Fruit fly (Drosophila melanogaster) whole organism, wandering third instar larva: ENCODE results near the gene CD98hc.

Experiments used
- Abd-B ChIP-seq: fragments of >200 bp; optimal IDR thresholded peaks from 2 replicates; lab custom pipeline; 2017; ENCODE audit warnings: missing biosample characterization, missing genetic modification characterization
- CG32264 ChIP-seq: fragments of 200-800 bp; sonication (Bioruptor generic); optimal IDR thresholded peaks from 2 replicates; lab custom pipeline; 2016; ENCODE audit warnings: missing biosample characterization, missing genetic modification characterization
- Dfd ChIP-seq: fragments of >200 bp; optimal IDR thresholded peaks from 2 replicates; lab custom pipeline; 2017; ENCODE audit warnings: missing biosample characterization, missing genetic modification characterization
- Dif ChIP-seq: fragments of 200-275, 200-300 bp; sonication (Bioruptor generic); optimal IDR thresholded peaks from 2 replicates; lab custom pipeline; 2018; ENCODE audit warnings: missing biosample characterization, missing genetic modification characterization; ENCODE audit not compliant: partially characterized antibody
- HLH106 ChIP-seq: fragments of 200-800 bp; optimal IDR thresholded peaks from 3 replicates; lab custom pipeline; 2019; ENCODE audit warnings: missing biosample characterization, mild to moderate bottlenecking, missing genetic modification characterization, moderate library complexity
- Hnf4 ChIP-seq: fragments of 200-800 bp; sonication (Bioruptor generic); optimal IDR thresholded peaks from 2 replicates; lab custom pipeline; 2016; ENCODE audit warnings: missing biosample characterization, mild to moderate bottlenecking, missing genetic modification characterization
- Hr83 ChIP-seq: fragments of 200-300 bp; sonication (Bioruptor generic); optimal IDR thresholded peaks from 2 replicates; lab custom pipeline; 2016; ENCODE audit warnings: missing biosample characterization, mild to moderate bottlenecking, missing genetic modification characterization, moderate library complexity; ENCODE audit not compliant: poor library complexity, severe bottlenecking
- Jra ChIP-seq: sonication (Bioruptor generic); optimal IDR thresholded peaks from 2 replicates; lab custom pipeline; 2016; ENCODE audit warnings: missing biosample characterization, missing genetic modification characterization
- Mio ChIP-seq: sonication (Bioruptor generic); optimal IDR thresholded peaks from 2 replicates; lab custom pipeline; 2016; ENCODE audit warnings: missing biosample characterization, missing genetic modification characterization
- Myc ChIP-seq: fragments of >200 bp; optimal IDR thresholded peaks from 2 replicates; lab custom pipeline; 2017
- OdsH ChIP-seq: fragments of 200-800 bp; sonication (Bioruptor generic); optimal IDR thresholded peaks from 2 replicates; lab custom pipeline; 2016; ENCODE audit warnings: missing biosample characterization, mild to moderate bottlenecking, missing genetic modification characterization
- Rel ChIP-seq, 2 experiments: fragments of 200-800 bp; sonication (Bioruptor generic) in 1 of 2; optimal IDR thresholded peaks; 2 replicates in 1 of 2; 3 replicates in 1 of 2; lab custom pipeline; 2016 to 2019; ENCODE audit warnings: mild to moderate bottlenecking in 2 of 2, missing biosample characterization in 2 of 2, missing genetic modification characterization in 2 of 2, moderate library complexity in 1 of 2
- Sp1 ChIP-seq: fragments of 200-800 bp; sonication (Bioruptor generic); optimal IDR thresholded peaks from 3 replicates; lab custom pipeline; 2019; ENCODE audit warnings: missing biosample characterization, mild to moderate bottlenecking, missing genetic modification characterization, moderate library complexity
- Vsx2 ChIP-seq: fragments of 200-300, 225-300 bp; sonication (Bioruptor generic); optimal IDR thresholded peaks from 2 replicates; lab custom pipeline; 2018; ENCODE audit warnings: missing biosample characterization, missing genetic modification characterization; ENCODE audit not compliant: partially characterized antibody
- brk ChIP-seq: fragments of 200-800 bp; sonication (Bioruptor generic); optimal IDR thresholded peaks from 2 replicates; lab custom pipeline; 2016; ENCODE audit warnings: missing biosample characterization, mild to moderate bottlenecking, missing genetic modification characterization
- dl ChIP-seq, 2 experiments: fragments of 175-275, 200-275 bp in 1 of 2; fragments of 200-275 bp in 1 of 2; sonication (Bioruptor generic); optimal IDR thresholded peaks; lab custom pipeline; 2018; ENCODE audit warnings: mild to moderate bottlenecking in 2 of 2, missing biosample characterization in 2 of 2, missing genetic modification characterization in 2 of 2, moderate library complexity in 2 of 2; ENCODE audit not compliant: partially characterized antibody in 2 of 2, insufficient read depth in 1 of 2
- dmrt93B ChIP-seq: fragments of 200-800 bp; sonication (Bioruptor generic); optimal IDR thresholded peaks from 2 replicates; lab custom pipeline; 2018; ENCODE audit warnings: missing biosample characterization, mild to moderate bottlenecking, missing genetic modification characterization
- dsf ChIP-seq: sonication (Bioruptor generic); optimal IDR thresholded peaks from 2 replicates; lab custom pipeline; 2016; ENCODE audit warnings: missing biosample characterization, missing genetic modification characterization, borderline replicate concordance
- ey ChIP-seq: fragments of 200-800 bp; sonication (Bioruptor generic); optimal IDR thresholded peaks from 2 replicates; lab custom pipeline; 2016; ENCODE audit warnings: missing biosample characterization, missing genetic modification characterization
- foxo ChIP-seq, 2 experiments: fragments of 200-800 bp; sonication (Bioruptor generic); optimal IDR thresholded peaks; 2 replicates in 1 of 2; 3 replicates in 1 of 2; lab custom pipeline; 2016 to 2017; ENCODE audit warnings: missing biosample characterization in 2 of 2, missing genetic modification characterization in 2 of 2
- fru ChIP-seq: fragments of 200-800 bp; sonication (Bioruptor generic); optimal IDR thresholded peaks from 3 replicates; lab custom pipeline; 2016; ENCODE audit warnings: missing biosample characterization, mild to moderate bottlenecking, missing genetic modification characterization
- h ChIP-seq: fragments of 200-800 bp; sonication (Bioruptor generic); optimal IDR thresholded peaks from 3 replicates; lab custom pipeline; 2016; ENCODE audit warnings: missing biosample characterization, mild to moderate bottlenecking, missing genetic modification characterization
- jim ChIP-seq: fragments of 175-275, 200-325 bp; sonication (Bioruptor generic); optimal IDR thresholded peaks from 2 replicates; lab custom pipeline; 2016; ENCODE audit warnings: missing biosample characterization, mild to moderate bottlenecking, missing genetic modification characterization
- psq ChIP-seq: fragments of 200-800 bp; sonication (Bioruptor generic); optimal IDR thresholded peaks from 3 replicates; lab custom pipeline; 2017; ENCODE audit warnings: missing biosample characterization, mild to moderate bottlenecking, missing genetic modification characterization, moderate library complexity
- rgr ChIP-seq: fragments of 200-800 bp; sonication (Bioruptor generic); optimal IDR thresholded peaks from 3 replicates; lab custom pipeline; 2016; ENCODE audit warnings: missing biosample characterization, mild to moderate bottlenecking, missing genetic modification characterization
- sage ChIP-seq: fragments of 200-800 bp; sonication (Bioruptor generic); optimal IDR thresholded peaks from 2 replicates; lab custom pipeline; 2016; ENCODE audit warnings: missing biosample characterization, mild to moderate bottlenecking, missing genetic modification characterization
- sv ChIP-seq: fragments of 200-800 bp; sonication (Bioruptor generic); optimal IDR thresholded peaks from 3 replicates; lab custom pipeline; 2016; ENCODE audit warnings: missing biosample characterization, missing genetic modification characterization
- tai ChIP-seq: sonication (Bioruptor generic); optimal IDR thresholded peaks from 2 replicates; lab custom pipeline; 2016; ENCODE audit warnings: missing biosample characterization, missing genetic modification characterization
- usp ChIP-seq: fragments of >200 bp; optimal IDR thresholded peaks from 2 replicates; lab custom pipeline; 2017; ENCODE audit warnings: missing biosample characterization, missing genetic modification characterization
- woc ChIP-seq: sonication (Bioruptor generic); optimal IDR thresholded peaks from 2 replicates; lab custom pipeline; 2016; ENCODE audit warnings: missing biosample characterization, mild to moderate bottlenecking, missing genetic modification characterization

CD98hc gene

dm6 chr3R:8013121-8014009 lies 35.1 kb upstream of the CD98hc start, which contains the start of the genes CG10435 and Pbp95:
TSS of gene CG10435 (minus strand) at chr3R:8013201.
TSS of gene Pbp95 (plus strand) at chr3R:8013791.
- TF ChIP-seq Hnf4 (peak; percentile 80), Vsx2 (GFP tag; lab: Kevin White, UChicago) (peak; percentile 93), Hr83 (GFP tag; lab: Kevin White, UChicago) (peak; percentile 86), psq (GFP tag; lab: Kevin White, UChicago) (peak; percentile 39), woc (peak; percentile 81), usp (no peak), dl (GFP tag; optimal IDR thresholded peaks at IDR 0.05; lab: Kevin White, UChicago; ENCODE audit: insufficient read depth in 1 of 2, partially characterized antibody in 2 of 2) (no peak), sv (GFP tag; lab: Kevin White, UChicago) (no peak), Dfd (no peak), h (GFP tag; lab: Kevin White, UChicago) (peak; percentile 62), foxo (GFP tag; optimal IDR thresholded peaks at IDR 0.05; lab: Kevin White, UChicago) (peak in 1 of 2 experiments; percentile 72), Jra (GFP tag; lab: Kevin White, UChicago) (no peak), HLH106 (peak; percentile 38), dsf (GFP tag; lab: Kevin White, UChicago) (peak; percentile 19), dmrt93B (no peak), Myc (lab: Kevin White, UChicago) (peak; percentile 67), ey (GFP tag; lab: Kevin White, UChicago) (peak; percentile 52), tai (GFP tag; lab: Kevin White, UChicago) (no peak), Dif (peak; percentile 7), Mio (GFP tag; lab: Kevin White, UChicago) (no peak), OdsH (GFP tag; lab: Kevin White, UChicago) (peak; percentile 28), Sp1 (GFP tag; lab: Kevin White, UChicago) (no peak), jim (GFP tag; lab: Kevin White, UChicago) (peak; percentile 55)

dm6 chr3R:8009080-8009620 lies 30.9 kb upstream of the CD98hc start, which contains the start of the genes CG11052 and CG3223:
TSS of gene CG11052 (minus strand) at chr3R:8009297.
TSS of gene CG3223 (plus strand) at chr3R:8009400.
- peak; percentile 9 for TF ChIP-seq Hnf4
- peak; percentile 15 for TF ChIP-seq HLH106
- peak; percentile 62 for TF ChIP-seq Myc (lab: Kevin White, UChicago)
- no peak for TF ChIP-seq psq (GFP tag; lab: Kevin White, UChicago)
- TF ChIP-seq Mio (GFP tag; lab: Kevin White, UChicago) = no peak
- TF ChIP-seq Rel (GFP tag; optimal IDR thresholded peaks at IDR 0.05; lab: Kevin White, UChicago) = no peak
- TF ChIP-seq Rel (tag; optimal IDR thresholded peaks at IDR 0.05; lab: Kevin White, UChicago) = peak; percentile 92
- peak; percentile 15 for TF ChIP-seq Sp1 (GFP tag; lab: Kevin White, UChicago)
- peak; percentile 8 for TF ChIP-seq h (GFP tag; lab: Kevin White, UChicago)

- TF ChIP-seq jim (GFP tag; lab: Kevin White, UChicago) = no peak
- TF ChIP-seq Hnf4 = peak; percentile 20
- no peak for TF ChIP-seq usp
- no peak for TF ChIP-seq Abd-B (GFP tag; lab: Kevin White, UChicago)
- TF ChIP-seq Jra (GFP tag; lab: Kevin White, UChicago) = no peak
- TF ChIP-seq Sp1 (GFP tag; lab: Kevin White, UChicago) = peak; percentile 45
- TF ChIP-seq fru (GFP tag; lab: Kevin White, UChicago) = no peak
- peak; percentile 11 for TF ChIP-seq Hr83 (GFP tag; lab: Kevin White, UChicago)
- TF ChIP-seq brk (GFP tag; lab: Kevin White, UChicago) = no peak
- no peak for TF ChIP-seq rgr (GFP tag; lab: Kevin White, UChicago)
- TF ChIP-seq Mio (GFP tag; lab: Kevin White, UChicago) = no peak
- no peak for TF ChIP-seq CG32264 (GFP tag; lab: Kevin White, UChicago)
- no peak for TF ChIP-seq dmrt93B
- no peak for TF ChIP-seq psq (GFP tag; lab: Kevin White, UChicago)
- no peak for TF ChIP-seq ey (GFP tag; lab: Kevin White, UChicago)
- no peak for TF ChIP-seq Rel (GFP tag; optimal IDR thresholded peaks at IDR 0.05; lab: Kevin White, UChicago)
- TF ChIP-seq Rel (tag; optimal IDR thresholded peaks at IDR 0.05; lab: Kevin White, UChicago) = peak; percentile 48
- TF ChIP-seq foxo (GFP tag; optimal IDR thresholded peaks at IDR 0.05; lab: Kevin White, UChicago) = no peak
- TF ChIP-seq h (GFP tag; lab: Kevin White, UChicago) = no peak
- TF ChIP-seq sage (GFP tag; lab: Kevin White, UChicago) = no peak
These were observed 29.5 kb upstream of the CD98hc start, which contains the start of gene CG2767 for dm6 chr3R:8007595-8008255. TSS of gene CG2767 (minus strand) at chr3R:8008110.
